Fruit fly (Drosophila melanogaster) whole organism, embryonic: ENCODE measurements around the gene Oatp74D.

Experiments
- CG14014 ChIP-seq: fragments of 200-800 bp; sonication (Bioruptor generic); IDR thresholded peaks from 2 replicates; pipeline ENCODE4 v1.3.6; 2022; ENCODE audit warnings: missing biosample characterization, missing genetic modification characterization
- CG14667 ChIP-seq: fragments of 200-800 bp; sonication (Bioruptor generic); IDR thresholded peaks from 2 replicates; pipeline ENCODE4 v1.3.6; 2022; ENCODE audit warnings: missing biosample characterization, missing genetic modification characterization
- CG15479 ChIP-seq: fragments of 200-800 bp; sonication (Bioruptor generic); optimal IDR thresholded peaks from 3 replicates; lab custom pipeline; 2019; ENCODE audit warnings: missing biosample characterization, mild to moderate bottlenecking, missing genetic modification characterization, moderate library complexity
- CG1602 ChIP-seq: fragments of 200-800 bp; sonication (Bioruptor generic); optimal IDR thresholded peaks from 3 replicates; lab custom pipeline; 2016; ENCODE audit warnings: missing biosample characterization, missing genetic modification characterization
- CG16813 ChIP-seq: fragments of 200-800 bp; sonication (Bioruptor generic); IDR thresholded peaks from 3 replicates; pipeline ENCODE4 v1.3.6; 2022; ENCODE audit warnings: missing biosample characterization, missing genetic modification characterization; ENCODE audit not compliant: partially characterized antibody
- CG17359 ChIP-seq: fragments of 200-800 bp; sonication (Bioruptor generic); optimal IDR thresholded peaks from 3 replicates; lab custom pipeline; 2018; ENCODE audit warnings: missing biosample characterization, mild to moderate bottlenecking, missing genetic modification characterization, moderate library complexity
- CG18476 ChIP-seq: fragments of 200-800 bp; sonication (Bioruptor generic); optimal IDR thresholded peaks from 2 replicates; lab custom pipeline; 2016; ENCODE audit warnings: missing biosample characterization, mild to moderate bottlenecking, missing genetic modification characterization
- CG18764 ChIP-seq: fragments of 200-800 bp; sonication (Bioruptor generic); optimal IDR thresholded peaks from 3 replicates; lab custom pipeline; 2016; ENCODE audit warnings: missing biosample characterization, missing genetic modification characterization
- CG2202 ChIP-seq: fragments of 200-800 bp; sonication (Bioruptor generic); optimal IDR thresholded peaks from 2 replicates; lab custom pipeline; 2018; ENCODE audit warnings: missing biosample characterization, mild to moderate bottlenecking, missing genetic modification characterization
- CG2889 ChIP-seq: fragments of 200-800 bp; sonication (Bioruptor generic); IDR thresholded peaks from 3 replicates; pipeline ENCODE4 v1.3.6; 2022; ENCODE audit warnings: missing biosample characterization, missing genetic modification characterization
- CG31224 ChIP-seq: fragments of 200-800 bp; sonication (Bioruptor generic); IDR thresholded peaks from 2 replicates; pipeline ENCODE4 v1.3.6; 2022; ENCODE audit warnings: missing biosample characterization, missing genetic modification characterization
- CG32772 ChIP-seq: fragments of 200-800 bp; sonication (Bioruptor generic); IDR thresholded peaks from 2 replicates; pipeline ENCODE4 v1.3.6; 2022; ENCODE audit warnings: missing biosample characterization, missing genetic modification characterization
- CG33213 ChIP-seq: fragments of 200-800 bp; sonication (Bioruptor generic); optimal IDR thresholded peaks from 3 replicates; lab custom pipeline; 2016; ENCODE audit warnings: missing biosample characterization, missing genetic modification characterization
- CG3847 ChIP-seq: fragments of 200-800 bp; sonication (Bioruptor generic); IDR thresholded peaks from 2 replicates; pipeline ENCODE4 v1.3.6; 2022; ENCODE audit warnings: missing biosample characterization, missing genetic modification characterization
- CG4617 ChIP-seq: fragments of 200-800 bp; sonication (Bioruptor generic); optimal IDR thresholded peaks from 3 replicates; lab custom pipeline; 2016; ENCODE audit warnings: missing biosample characterization, missing genetic modification characterization, borderline replicate concordance
- CG4730 ChIP-seq: fragments of 200-800 bp; sonication (Bioruptor generic); IDR thresholded peaks from 2 replicates; pipeline ENCODE4 v1.3.6; 2022; ENCODE audit warnings: missing biosample characterization, missing genetic modification characterization
- CG4820 ChIP-seq: fragments of 200-800 bp; sonication (Bioruptor generic); optimal IDR thresholded peaks from 3 replicates; lab custom pipeline; 2016; ENCODE audit warnings: missing biosample characterization, missing genetic modification characterization
- CG7987 ChIP-seq: fragments of 200-800 bp; sonication (Bioruptor generic); optimal IDR thresholded peaks from 2 replicates; lab custom pipeline; 2018; ENCODE audit warnings: missing biosample characterization, mild to moderate bottlenecking, missing genetic modification characterization, moderate library complexity
- CG8089 ChIP-seq: fragments of 200-800 bp; sonication (Bioruptor generic); optimal IDR thresholded peaks from 3 replicates; lab custom pipeline; 2016; ENCODE audit warnings: missing biosample characterization, missing genetic modification characterization
- Chrac-16 ChIP-seq: fragments of 200-800 bp; sonication (Bioruptor generic); optimal IDR thresholded peaks from 3 replicates; lab custom pipeline; 2016; ENCODE audit warnings: missing biosample characterization, missing genetic modification characterization
- Dad ChIP-seq: fragments of 200-800 bp; sonication (Bioruptor generic); optimal IDR thresholded peaks from 3 replicates; lab custom pipeline; 2016; ENCODE audit warnings: missing biosample characterization, missing genetic modification characterization
- Doc3 ChIP-seq: fragments of 200-800 bp; sonication (Bioruptor generic); IDR thresholded peaks from 3 replicates; pipeline ENCODE4 v1.3.6; 2022; ENCODE audit warnings: missing biosample characterization, missing genetic modification characterization; ENCODE audit not compliant: partially characterized antibody
- Fer1 ChIP-seq: fragments of 200-800 bp; sonication (Bioruptor generic); optimal IDR thresholded peaks from 2 replicates; lab custom pipeline; 2017; ENCODE audit warnings: missing biosample characterization, mild to moderate bottlenecking, missing genetic modification characterization
- Nf-YA ChIP-seq: fragments of 200-800 bp; sonication (Bioruptor generic); IDR thresholded peaks from 2 replicates; pipeline ENCODE4 v1.3.6; 2022; ENCODE audit warnings: missing biosample characterization, missing genetic modification characterization
- Scr ChIP-seq: fragments of 200-800 bp; sonication (Bioruptor generic); IDR thresholded peaks from 2 replicates; pipeline ENCODE4 v1.3.6; 2022; ENCODE audit warnings: missing biosample characterization, missing genetic modification characterization; ENCODE audit not compliant: partially characterized antibody
- Sin3A ChIP-seq: fragments of >200 bp; optimal IDR thresholded peaks from 2 replicates; lab custom pipeline; 2018
- Sry-δ ChIP-seq: fragments of 200-800 bp; sonication (Bioruptor generic); optimal IDR thresholded peaks from 2 replicates; lab custom pipeline; 2016; ENCODE audit warnings: missing biosample characterization, missing genetic modification characterization
- Usf ChIP-seq: fragments of 200-800 bp; sonication (Bioruptor generic); optimal IDR thresholded peaks from 2 replicates; lab custom pipeline; 2017; ENCODE audit warnings: missing genotype, missing biosample characterization, missing genetic modification characterization
- ab ChIP-seq: fragments of 200-800 bp; sonication (Bioruptor generic); optimal IDR thresholded peaks from 2 replicates; lab custom pipeline; 2016; ENCODE audit warnings: missing biosample characterization, missing genetic modification characterization
- bbx ChIP-seq: fragments of 200-800 bp; sonication (Bioruptor generic); IDR thresholded peaks from 2 replicates; pipeline ENCODE4 v1.3.6; 2022; ENCODE audit warnings: missing biosample characterization, missing genetic modification characterization; ENCODE audit not compliant: partially characterized antibody
- cad ChIP-seq: fragments of >200 bp; optimal IDR thresholded peaks from 2 replicates; lab custom pipeline; 2017; ENCODE audit warnings: missing biosample characterization, missing genetic modification characterization
- chinmo ChIP-seq: fragments of 200-800 bp; sonication (Bioruptor generic); IDR thresholded peaks from 4 replicates; pipeline ENCODE4 v1.3.6; 2022; ENCODE audit warnings: missing biosample characterization, missing genetic modification characterization; ENCODE audit not compliant: partially characterized antibody
- ci ChIP-seq: fragments of 200-800 bp; sonication (Bioruptor generic); IDR thresholded peaks from 3 replicates; pipeline ENCODE4 v1.3.6; 2022; ENCODE audit warnings: missing biosample characterization, missing genetic modification characterization
- corto ChIP-seq: fragments of 200-800 bp; sonication (Bioruptor generic); optimal IDR thresholded peaks from 2 replicates; lab custom pipeline; 2016; ENCODE audit warnings: missing biosample characterization, mild to moderate bottlenecking, missing genetic modification characterization, moderate library complexity
- disco-r ChIP-seq: fragments of 200-800 bp; sonication (Bioruptor generic); optimal IDR thresholded peaks from 2 replicates; lab custom pipeline; 2016; ENCODE audit warnings: missing biosample characterization, missing genetic modification characterization
- eyg ChIP-seq: fragments of 200-800 bp; sonication (Bioruptor generic); optimal IDR thresholded peaks from 3 replicates; lab custom pipeline; 2016; ENCODE audit warnings: missing biosample characterization, missing genetic modification characterization
- grn ChIP-seq: fragments of 200-800 bp; sonication (Bioruptor generic); optimal IDR thresholded peaks from 3 replicates; lab custom pipeline; 2017; ENCODE audit warnings: missing biosample characterization, missing genetic modification characterization
- gro ChIP-seq: fragments of 200-800 bp; sonication (Bioruptor generic); optimal IDR thresholded peaks from 2 replicates; lab custom pipeline; 2016; ENCODE audit warnings: missing biosample characterization, missing genetic modification characterization
- gsb-n ChIP-seq: fragments of 200-800 bp; sonication (Bioruptor generic); optimal IDR thresholded peaks from 3 replicates; lab custom pipeline; 2018; ENCODE audit warnings: missing biosample characterization, mild to moderate bottlenecking, missing genetic modification characterization
- hbn ChIP-seq: fragments of 200-800 bp; sonication (Bioruptor generic); IDR thresholded peaks from 2 replicates; pipeline ENCODE4 v1.3.6; 2022; ENCODE audit warnings: missing biosample characterization, missing genetic modification characterization; ENCODE audit not compliant: partially characterized antibody
- hth ChIP-seq: fragments of >200 bp; optimal IDR thresholded peaks from 2 replicates; lab custom pipeline; 2017; ENCODE audit warnings: inconsistent platforms
- jumu ChIP-seq: fragments of 200-800 bp; sonication (Bioruptor generic); optimal IDR thresholded peaks from 3 replicates; lab custom pipeline; 2016; ENCODE audit warnings: missing biosample characterization, missing genetic modification characterization
- kay ChIP-seq: fragments of 200-800 bp; sonication (Bioruptor generic); optimal IDR thresholded peaks from 2 replicates; lab custom pipeline; 2016; ENCODE audit warnings: missing biosample characterization, missing genetic modification characterization
- lov ChIP-seq, 2 experiments: fragments of 200-800 bp in 1 of 2; fragments of >200 bp in 1 of 2; sonication (Bioruptor generic) in 1 of 2; IDR thresholded peaks in 1 of 2; optimal IDR thresholded peaks in 1 of 2; 2 replicates in 1 of 2; 3 replicates in 1 of 2; pipeline versions ENCODE4 v1.3.6 to Lab custom; 2017 to 2022; ENCODE audit warnings: missing biosample characterization in 1 of 2, missing genetic modification characterization in 1 of 2
- nerfin-1 ChIP-seq: fragments of 200-800 bp; sonication (Bioruptor generic); optimal IDR thresholded peaks from 3 replicates; lab custom pipeline; 2019; ENCODE audit warnings: missing biosample characterization, mild to moderate bottlenecking, missing genetic modification characterization, moderate library complexity
- pb ChIP-seq: fragments of 200-800 bp; sonication (Bioruptor generic); optimal IDR thresholded peaks from 3 replicates; lab custom pipeline; 2016; ENCODE audit warnings: missing biosample characterization, missing genetic modification characterization
- pita ChIP-seq: fragments of 200-800 bp; sonication (Bioruptor generic); optimal IDR thresholded peaks from 2 replicates; lab custom pipeline; 2017; ENCODE audit warnings: missing biosample characterization, mild to moderate bottlenecking, missing genetic modification characterization
- pnt ChIP-seq: fragments of 200-800 bp; sonication (Bioruptor generic); optimal IDR thresholded peaks from 3 replicates; lab custom pipeline; 2016; ENCODE audit warnings: missing biosample characterization, missing genetic modification characterization
- ro ChIP-seq: fragments of 200-800 bp; sonication (Bioruptor generic); IDR thresholded peaks from 2 replicates; pipeline ENCODE4 v1.3.6; 2022; ENCODE audit warnings: missing biosample characterization, missing genetic modification characterization
- sqz ChIP-seq: fragments of 200-800 bp; sonication (Bioruptor generic); optimal IDR thresholded peaks from 3 replicates; lab custom pipeline; 2018; ENCODE audit warnings: missing biosample characterization, mild to moderate bottlenecking, missing genetic modification characterization
- tll ChIP-seq, 2 experiments: fragments of 200-800 bp in 1 of 2; fragments of >200 bp in 1 of 2; sonication (Bioruptor generic) in 1 of 2; optimal IDR thresholded peaks; 2 replicates each; lab custom pipeline; 2017 to 2019; ENCODE audit warnings: missing biosample characterization in 2 of 2, missing genetic modification characterization in 2 of 2, mild to moderate bottlenecking in 1 of 2, moderate library complexity in 1 of 2

Oatp74D gene

dm6 chr3L:17485280-17485792 lies 1.6 kb upstream of the Oatp74D start (continued):
- TF ChIP-seq Chrac-16 (GFP tag; lab: Kevin White, UChicago) (peak; percentile 38), CG1602 (GFP tag; lab: Kevin White, UChicago) (peak; percentile 43), CG4730 (GFP tag; lab: Robert Waterston, UW) (no peak), gsb-n (tag; lab: Kevin White, UChicago) (peak; percentile 95), CG18764 (peak; percentile 80), cad (GFP tag; lab: Kevin White, UChicago) (no peak), Usf (GFP tag; lab: Kevin White, UChicago) (peak; percentile 18), CG32772 (GFP tag; lab: Robert Waterston, UW) (no peak), gro (GFP tag; lab: Kevin White, UChicago) (no peak), CG33213 (peak; percentile 68), ci (GFP tag; lab: Robert Waterston, UW) (peak; percentile 94), CG2202 (peak; percentile 97), corto (GFP tag; lab: Kevin White, UChicago) (no peak), eyg (GFP tag; lab: Kevin White, UChicago) (peak; percentile 16), Dad (no peak), CG4617 (GFP tag; lab: Kevin White, UChicago) (peak; percentile 29), Fer1 (GFP tag; lab: Kevin White, UChicago) (peak; percentile 47), CG2889 (GFP tag; lab: Robert Waterston, UW) (no peak), bbx (GFP tag; lab: Robert Waterston, UW) (no peak), lov (optimal IDR thresholded peaks at IDR 0.05; lab: Kevin White, UChicago) (no peak), lov (GFP tag; IDR thresholded peaks at IDR 0.05; lab: Robert Waterston, UW) (peak; percentile 89; the same call in 2 of the 3 replicates), CG4820 (GFP tag; lab: Kevin White, UChicago) (peak; percentile 58), Sry-δ (peak; percentile 26), Scr (GFP tag; lab: Robert Waterston, UW) (no peak), hbn (GFP tag; lab: Robert Waterston, UW) (no peak), CG14667 (GFP tag; lab: Robert Waterston, UW) (peak; percentile 31; the same call in 1 of the 2 replicates), CG31224 (GFP tag; lab: Robert Waterston, UW) (no peak), sqz (peak; percentile 85), CG7987 (peak; percentile 91), disco-r (GFP tag; lab: Kevin White, UChicago) (peak; percentile 22), Doc3 (GFP tag; lab: Robert Waterston, UW) (no peak), hth (lab: Kevin White, UChicago) (no peak), CG15479 (GFP tag; lab: Kevin White, UChicago) (no peak), CG16813 (GFP tag; lab: Robert Waterston, UW) (no peak), pb (GFP tag; lab: Kevin White, UChicago) (peak; percentile 38), nerfin-1 (tag; lab: Kevin White, UChicago) (peak; percentile 90), pnt (peak; percentile 55), pita (no peak), jumu (peak; percentile 22), grn (GFP tag; lab: Kevin White, UChicago) (peak; percentile 79), CG8089 (peak; percentile 73), Nf-YA (GFP tag; lab: Robert Waterston, UW) (peak; percentile 58; the same call in 1 of the 2 replicates), tll (GFP tag; optimal IDR thresholded peaks at IDR 0.05; lab: Kevin White, UChicago) (no peak), CG18476 (GFP tag; lab: Kevin White, UChicago) (peak; percentile 43), kay (GFP tag; lab: Kevin White, UChicago) (peak; percentile 30), ro (GFP tag; lab: Robert Waterston, UW) (no peak), CG17359 (tag; lab: Kevin White, UChicago) (peak; percentile 86), ab (GFP tag; lab: Kevin White, UChicago) (no peak), chinmo (GFP tag; lab: Robert Waterston, UW) (0 out of 4 replicates have a peak, but pooled peaks have one; percentile 23), CG14014 (no peak), CG3847 (no peak), Sin3A (lab: Kevin White, UChicago) (no peak)
